Worm (Caenorhabditis elegans) whole organism, midembryonic: ENCODE results near the gene T13G4.7.

Experiments
- T22C8.4 ChIP-seq: fragments of 200-800 bp; sonication (Bioruptor generic); IDR thresholded peaks from 2 replicates; pipeline ENCODE4 v1.3.6; 2022; ENCODE audit warnings: missing genetic modification characterization, missing compliant biosample characterization
- cog-1 ChIP-seq: sonication (generic microtip); optimal IDR thresholded peaks from 2 replicates; lab custom pipeline; 2016; ENCODE audit warnings: missing genetic modification characterization, missing compliant biosample characterization
- flt-1 ChIP-seq: fragments of 200-800 bp; sonication (Bioruptor generic); IDR thresholded peaks from 2 replicates; pipeline ENCODE4 v1.3.6; 2022; ENCODE audit warnings: missing genetic modification characterization, missing compliant biosample characterization
- klf-2 ChIP-seq: fragments of 200-800 bp; sonication (Bioruptor generic); conservative IDR thresholded peaks from 2 replicates; pipeline ENCODE4 v1.3.6; 2022; ENCODE audit warnings: missing genetic modification reagents, missing genetic modification characterization, missing compliant biosample characterization
- med-1 ChIP-seq: sonication (generic microtip); optimal IDR thresholded peaks from 2 replicates; lab custom pipeline; 2017; ENCODE audit warnings: missing genetic modification characterization, mild to moderate bottlenecking, missing compliant biosample characterization, antibody characterized with exemption, missing genetic modification reagents; ENCODE audit not compliant: insufficient read depth
- ref-1 ChIP-seq: fragments of 200-800 bp; sonication (Bioruptor generic); conservative IDR thresholded peaks from 2 replicates; pipeline ENCODE4 v1.3.6; 2022; ENCODE audit warnings: missing genetic modification reagents, missing genetic modification characterization, missing compliant biosample characterization
- tab-1 ChIP-seq: fragments of 200-800 bp; sonication (Bioruptor generic); IDR thresholded peaks from 2 replicates; pipeline ENCODE4 v1.3.6; 2022; ENCODE audit warnings: missing genetic modification characterization, missing compliant biosample characterization
- ztf-23 ChIP-seq: fragments of 200-800 bp; sonication (Bioruptor generic); IDR thresholded peaks from 2 replicates; pipeline ENCODE4 v1.3.6; 2022; ENCODE audit warnings: missing genetic modification reagents, missing genetic modification characterization, missing compliant biosample characterization
- ztf-29 ChIP-seq: fragments of 200-800 bp; sonication (Bioruptor generic); IDR thresholded peaks from 2 replicates; pipeline ENCODE4 v1.3.6; 2022; ENCODE audit warnings: missing genetic modification reagents, missing genetic modification characterization, missing compliant biosample characterization

T13G4.7 gene

DNA sequence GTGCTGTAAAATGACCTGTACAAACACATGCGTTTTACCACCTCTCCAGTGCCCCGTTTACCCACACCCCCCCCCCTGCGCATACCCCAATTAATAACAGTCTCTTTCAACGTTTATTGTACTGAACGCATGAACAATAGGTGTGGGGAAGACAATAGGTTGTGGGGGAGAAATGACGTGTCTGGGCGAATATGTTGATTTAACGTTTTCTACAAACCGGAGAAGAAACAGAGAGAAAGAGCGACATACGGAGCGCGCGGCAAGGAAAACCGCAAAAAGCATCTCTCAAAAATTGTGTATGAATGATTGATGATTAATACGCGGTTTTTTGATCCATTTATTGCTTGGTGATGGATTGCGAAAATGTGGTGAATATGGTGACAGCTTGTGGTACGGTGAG is 17.9 kb upstream of the T13G4.7 start:
- TF ChIP-seq cog-1 (tag; lab: Kevin White, UChicago) (no peak), tab-1 (GFP tag; lab: Robert Waterston, UW) (0 out of 2 replicates have a peak, but pooled peaks have one; percentile 43), flt-1 (0 out of 2 replicates have a peak, but pooled peaks have one; percentile 59), ztf-23 (0 out of 2 replicates have a peak, but pooled peaks have one; percentile 10)

DNA sequence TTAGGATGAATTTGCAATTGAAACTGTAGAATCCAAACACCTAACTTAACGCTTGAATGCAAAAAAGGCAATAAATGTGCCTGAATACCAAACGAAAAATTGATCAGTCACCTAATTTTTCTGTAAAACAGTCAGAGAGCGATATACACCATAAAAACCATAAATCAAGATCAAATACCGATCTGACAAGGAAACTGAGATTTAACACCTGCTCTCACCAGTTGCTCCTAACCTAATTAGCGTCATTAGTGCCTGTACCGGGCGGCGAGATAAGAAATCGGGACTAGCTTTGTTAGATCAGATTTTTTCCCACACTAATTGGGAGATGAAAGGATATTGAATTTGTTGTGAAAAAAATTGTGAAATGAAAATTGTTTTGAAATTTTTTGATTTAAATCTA is 17.2 kb upstream of the T13G4.7 start:
- no peak for TF ChIP-seq ztf-29 (GFP tag; lab: Robert Waterston, UW)
- no peak for TF ChIP-seq cog-1 (tag; lab: Kevin White, UChicago)
- no peak for TF ChIP-seq flt-1
- TF ChIP-seq klf-2 (GFP tag; lab: Robert Waterston, UW): no peak
- TF ChIP-seq med-1 (GFP tag; lab: Kevin White, UChicago): no peak
- no peak for TF ChIP-seq ztf-23
- TF ChIP-seq ref-1 (GFP tag; lab: Robert Waterston, UW): no peak
- no peak for TF ChIP-seq tab-1 (GFP tag; lab: Robert Waterston, UW)
- TF ChIP-seq T22C8.4 (GFP tag; lab: Robert Waterston, UW): no peak

DNA sequence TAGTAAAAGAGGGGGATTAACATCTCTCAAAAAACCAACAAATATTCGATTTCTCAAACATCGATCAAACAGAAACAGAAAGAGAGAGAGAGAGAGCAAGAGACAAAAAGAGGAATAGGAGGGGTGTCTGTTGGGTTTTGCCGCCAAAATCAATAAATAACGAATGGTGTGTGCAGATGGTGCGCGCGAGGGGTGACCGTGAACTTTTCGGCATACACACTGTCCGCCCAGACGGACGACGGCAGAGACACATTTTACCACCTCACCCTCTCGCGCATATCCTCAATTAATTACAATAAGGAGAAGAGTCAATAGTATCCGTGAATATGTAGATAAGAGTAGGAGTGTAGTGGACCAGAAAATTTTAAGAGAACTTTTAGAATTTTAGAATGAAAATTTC is 16.5 kb upstream of the T13G4.7 start:
- no peak for TF ChIP-seq ztf-29 (GFP tag; lab: Robert Waterston, UW)
- no peak for TF ChIP-seq tab-1 (GFP tag; lab: Robert Waterston, UW)
- no peak for TF ChIP-seq ztf-23
- TF ChIP-seq flt-1: no peak
- TF ChIP-seq T22C8.4 (GFP tag; lab: Robert Waterston, UW): peak; percentile 48; the same call in 1 of the 2 replicates
- TF ChIP-seq klf-2 (GFP tag; lab: Robert Waterston, UW): no peak
- TF ChIP-seq med-1 (GFP tag; lab: Kevin White, UChicago): no peak
- no peak for TF ChIP-seq ref-1 (GFP tag; lab: Robert Waterston, UW)

- TF ChIP-seq ztf-29 (GFP tag; lab: Robert Waterston, UW) (no peak), klf-2 (GFP tag; lab: Robert Waterston, UW) (no peak), flt-1 (no peak), ztf-23 (no peak), T22C8.4 (GFP tag; lab: Robert Waterston, UW) (no peak), med-1 (GFP tag; lab: Kevin White, UChicago) (no peak), cog-1 (tag; lab: Kevin White, UChicago) (no peak), ref-1 (GFP tag; lab: Robert Waterston, UW) (no peak), tab-1 (GFP tag; lab: Robert Waterston, UW) (no peak)
These were observed 12.5 kb upstream of the T13G4.7 start for ce11 chrX:1218457-1218856.

DNA sequence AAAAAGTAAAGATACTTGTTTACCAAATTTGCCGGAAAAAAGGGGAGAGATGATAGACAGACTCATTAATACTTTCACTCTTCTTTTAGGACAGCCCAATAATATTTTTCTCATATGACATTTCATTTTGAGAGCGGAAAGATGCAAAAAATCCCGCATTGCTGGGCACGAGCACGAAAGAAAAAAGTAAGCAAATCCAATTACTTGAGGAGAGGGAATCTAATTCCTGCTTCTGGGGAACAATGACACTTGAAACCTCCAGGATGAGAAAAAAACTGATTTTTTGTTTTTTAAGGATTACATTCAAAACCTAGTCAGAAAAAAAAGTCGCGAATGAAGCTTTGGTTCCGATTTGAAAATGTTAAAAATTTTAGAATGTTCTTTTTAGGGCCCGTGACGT is 10.9 kb upstream of the T13G4.7 start:
- no peak for TF ChIP-seq cog-1 (tag; lab: Kevin White, UChicago)
- TF ChIP-seq flt-1: no peak
- no peak for TF ChIP-seq tab-1 (GFP tag; lab: Robert Waterston, UW)
- no peak for TF ChIP-seq klf-2 (GFP tag; lab: Robert Waterston, UW)
- no peak for TF ChIP-seq ztf-29 (GFP tag; lab: Robert Waterston, UW)
- TF ChIP-seq T22C8.4 (GFP tag; lab: Robert Waterston, UW): no peak
- TF ChIP-seq ztf-23: no peak
- TF ChIP-seq ref-1 (GFP tag; lab: Robert Waterston, UW): no peak
- no peak for TF ChIP-seq med-1 (GFP tag; lab: Kevin White, UChicago)

DNA sequence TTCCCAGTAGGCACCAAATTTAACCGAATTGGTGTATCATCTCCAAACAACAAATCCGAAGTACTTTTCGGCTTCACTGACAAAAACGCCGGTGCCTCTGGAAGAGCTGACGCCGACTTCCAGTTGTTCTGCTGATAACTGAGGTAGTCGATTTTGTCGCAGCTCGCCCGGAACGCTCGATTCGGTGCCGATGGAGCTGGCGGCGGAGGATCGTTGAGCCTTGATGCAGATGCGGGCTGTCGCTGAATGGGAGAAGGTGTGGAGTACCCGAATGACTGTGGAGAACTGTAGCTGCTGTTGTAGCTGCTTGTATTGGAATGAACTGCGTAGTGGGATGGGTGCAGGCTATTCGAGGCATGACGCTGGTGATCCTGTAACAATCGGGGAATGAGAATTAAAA is 7.2 kb upstream of the T13G4.7 start:
- no peak for TF ChIP-seq flt-1
- no peak for TF ChIP-seq T22C8.4 (GFP tag; lab: Robert Waterston, UW)
- no peak for TF ChIP-seq ztf-29 (GFP tag; lab: Robert Waterston, UW)
- TF ChIP-seq klf-2 (GFP tag; lab: Robert Waterston, UW): no peak
- no peak for TF ChIP-seq cog-1 (tag; lab: Kevin White, UChicago)
- TF ChIP-seq ref-1 (GFP tag; lab: Robert Waterston, UW): no peak
- no peak for TF ChIP-seq med-1 (GFP tag; lab: Kevin White, UChicago)
- no peak for TF ChIP-seq ztf-23
- no peak for TF ChIP-seq tab-1 (GFP tag; lab: Robert Waterston, UW)

DNA sequence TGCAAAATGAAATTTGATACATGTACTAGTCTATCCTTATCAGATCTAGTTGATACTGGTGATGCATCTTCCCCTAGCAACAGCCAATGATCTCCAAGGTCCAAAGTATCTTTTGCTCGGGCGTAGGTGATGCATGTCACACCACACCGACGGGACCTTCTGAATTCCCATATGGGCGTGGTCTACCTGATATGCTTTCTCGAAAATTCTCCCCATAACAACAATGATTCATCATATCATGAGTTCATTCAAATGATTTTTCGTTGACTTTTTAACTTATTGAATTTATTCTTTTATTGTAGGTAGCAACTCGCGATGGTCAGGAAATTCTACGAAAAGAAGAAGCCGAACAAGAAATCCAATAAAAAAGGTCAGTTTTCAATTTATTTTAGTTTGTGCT is 3.2 kb upstream of the T13G4.7 start, which contains the start of gene C46H3.1:
TSS of gene C46H3.1 (plus strand) at position 301 of the 400 bp plus-strand sequence.
- TF ChIP-seq ztf-29 (GFP tag; lab: Robert Waterston, UW) (no peak), cog-1 (tag; lab: Kevin White, UChicago) (no peak), ztf-23 (no peak), flt-1 (no peak), tab-1 (GFP tag; lab: Robert Waterston, UW) (no peak), T22C8.4 (GFP tag; lab: Robert Waterston, UW) (no peak), ref-1 (GFP tag; lab: Robert Waterston, UW) (no peak), klf-2 (GFP tag; lab: Robert Waterston, UW) (no peak), med-1 (GFP tag; lab: Kevin White, UChicago) (no peak)

ce11 chrX:1207915-1208314 is 2.0 kb upstream of the T13G4.7 start:
- TF ChIP-seq ztf-23 (no peak), med-1 (GFP tag; lab: Kevin White, UChicago) (no peak), tab-1 (GFP tag; lab: Robert Waterston, UW) (no peak), T22C8.4 (GFP tag; lab: Robert Waterston, UW) (no peak), ref-1 (GFP tag; lab: Robert Waterston, UW) (no peak), flt-1 (no peak), ztf-29 (GFP tag; lab: Robert Waterston, UW) (no peak), cog-1 (tag; lab: Kevin White, UChicago) (no peak), klf-2 (GFP tag; lab: Robert Waterston, UW) (no peak)

- TF ChIP-seq ztf-23: no peak
These were observed 3.3 kb downstream of the T13G4.7 start for ce11 chrX:1202638-1203037.

DNA sequence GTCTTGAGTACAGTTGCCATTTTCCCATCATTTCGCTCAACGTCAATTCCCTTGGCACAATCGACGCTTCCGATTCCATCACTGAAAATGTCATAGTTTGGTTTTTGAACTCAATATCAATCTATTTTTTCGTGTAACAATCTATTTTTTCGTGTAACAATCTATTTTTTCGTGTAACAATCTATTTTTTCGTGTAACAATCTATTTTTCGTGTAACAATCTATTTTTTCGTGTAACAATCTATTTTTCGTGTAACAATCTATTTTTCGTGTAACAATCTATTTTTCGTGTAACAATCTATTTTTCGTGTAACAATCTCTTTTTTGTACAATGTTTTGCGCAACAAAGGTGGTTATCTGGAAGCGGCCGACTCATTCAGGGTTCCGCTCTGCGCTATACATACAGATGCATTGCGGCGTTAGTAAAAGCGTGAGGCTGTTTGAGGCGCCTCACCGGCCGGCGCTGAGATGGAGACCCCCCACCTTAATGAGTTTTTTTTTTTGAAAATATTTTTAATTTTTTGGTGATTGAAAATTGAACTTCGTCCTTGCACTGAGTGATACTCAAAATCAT is 10.7 kb downstream of the T13G4.7 start:
- 0 out of 2 replicates have a peak, but pooled peaks have one; percentile 7 for TF ChIP-seq klf-2 (GFP tag; lab: Robert Waterston, UW)
